Worm (Caenorhabditis elegans) whole organism, L1 larva: ENCODE results near the gene math-31.

ENCODE experiments used
- ceh-82 ChIP-seq, 3 experiments: fragments of 150-350 bp in 1 of 3; sonication (generic microtip) in 2 of 3; optimal IDR thresholded peaks; 2 replicates each; lab custom pipeline; 2014 to 2017; ENCODE audit warnings: missing biosample characterization in 3 of 3, missing genetic modification characterization in 3 of 3
- lin-13 ChIP-seq: fragments of 150-350 bp; optimal IDR thresholded peaks from 2 replicates; lab custom pipeline; 2014; ENCODE audit warnings: missing biosample characterization, missing genetic modification reagents, missing genetic modification characterization
- pag-3 ChIP-seq: sonication (generic microtip); optimal IDR thresholded peaks from 2 replicates; lab custom pipeline; 2017; ENCODE audit warnings: missing genetic modification characterization, mild to moderate bottlenecking, missing compliant biosample characterization, antibody characterized with exemption, borderline replicate concordance; ENCODE audit not compliant: insufficient read depth
- unc-62 ChIP-seq: fragments of 150-350 bp; optimal IDR thresholded peaks from 2 replicates; lab custom pipeline; 2014; ENCODE audit warnings: missing biosample characterization, missing genetic modification reagents, missing genetic modification characterization

ce11 chrII:1895278-1895677 lies 17.4 kb downstream of the math-31 start, which contains the start of gene C46F9.5:
- TF ChIP-seq ceh-82 (tag; optimal IDR thresholded peaks at IDR 0.05; lab: Kevin White, UChicago) (no peak), lin-13 (no peak), unc-62 (GFP tag; lab: Kevin White, UChicago) (no peak), pag-3 (no peak)
